Fruit fly (Drosophila melanogaster) whole organism: ENCODE results near the gene Pkc98E.

Experiments used
- EcR ChIP-seq, 2 experiments: fragments of >200 bp; optimal IDR thresholded peaks; 2 replicates each; lab custom pipeline; 2017; ENCODE audit warnings: missing biosample characterization in 2 of 2, missing genetic modification characterization in 2 of 2, missing genetic modification reagents in 2 of 2
- psq ChIP-seq: fragments of >200 bp; optimal IDR thresholded peaks from 2 replicates; lab custom pipeline; 2017
- usp ChIP-seq: fragments of >200 bp; optimal IDR thresholded peaks from 2 replicates; lab custom pipeline; 2017; ENCODE audit warnings: missing biosample characterization, missing genetic modification characterization, mixed read lengths

- no peak for TF ChIP-seq usp (GFP tag; lab: Kevin White, UChicago)
- no peak for TF ChIP-seq psq (lab: Kevin White, UChicago)
- TF ChIP-seq EcR (GFP tag; optimal IDR thresholded peaks at IDR 0.05; lab: Kevin White, UChicago): no peak
Measured at dm6 chr3R:29068430-29069207, 29.7 kb downstream of the Pkc98E start.
